Fruit fly (Drosophila melanogaster) whole organism, embryonic: ENCODE measurements around the gene PNPase.

Source experiments
- Ada2b ChIP-seq: fragments of 200-800 bp; sonication (Bioruptor generic); IDR thresholded peaks from 2 replicates; pipeline ENCODE4 v1.3.6; 2022; ENCODE audit warnings: missing biosample characterization, missing genetic modification characterization
- Antp ChIP-seq: fragments of 200-800 bp; sonication (Bioruptor generic); optimal IDR thresholded peaks from 3 replicates; lab custom pipeline; 2016; ENCODE audit warnings: missing biosample characterization, missing genetic modification characterization
- Atf3 ChIP-seq: fragments of 200-800 bp; sonication (Bioruptor generic); optimal IDR thresholded peaks from 3 replicates; lab custom pipeline; 2016; ENCODE audit warnings: missing biosample characterization, missing genetic modification characterization
- C15 ChIP-seq: fragments of 200-800 bp; sonication (Bioruptor generic); IDR thresholded peaks from 3 replicates; pipeline ENCODE4 v1.3.6; 2022; ENCODE audit warnings: missing biosample characterization, missing genetic modification characterization
- CG10274 ChIP-seq: fragments of 200-800 bp; sonication (Bioruptor generic); optimal IDR thresholded peaks from 3 replicates; lab custom pipeline; 2017; ENCODE audit warnings: missing biosample characterization, mild to moderate bottlenecking, missing genetic modification characterization
- CG11456 ChIP-seq: fragments of 200-800 bp; sonication (Bioruptor generic); IDR thresholded peaks from 3 replicates; pipeline ENCODE4 v1.3.6; 2022; ENCODE audit warnings: missing biosample characterization, missing genetic modification characterization
- CG12769 ChIP-seq: fragments of 200-800 bp; sonication (Bioruptor generic); optimal IDR thresholded peaks from 2 replicates; lab custom pipeline; 2019; ENCODE audit warnings: missing biosample characterization, mild to moderate bottlenecking, missing genetic modification characterization, moderate library complexity
- CG15073 ChIP-seq: fragments of 200-800 bp; sonication (Bioruptor generic); optimal IDR thresholded peaks from 2 replicates; lab custom pipeline; 2016; ENCODE audit warnings: missing biosample characterization, missing genetic modification characterization
- CG15269 ChIP-seq: fragments of 200-800 bp; sonication (Bioruptor generic); optimal IDR thresholded peaks from 2 replicates; lab custom pipeline; 2018; ENCODE audit warnings: missing biosample characterization, mild to moderate bottlenecking, missing genetic modification characterization, moderate library complexity
- CG16779 ChIP-seq: fragments of 200-800 bp; sonication (Bioruptor generic); IDR thresholded peaks from 2 replicates; pipeline ENCODE4 v1.3.6; 2022; ENCODE audit warnings: missing biosample characterization, missing genetic modification characterization
- CG18262 ChIP-seq: fragments of 200-800 bp; optimal IDR thresholded peaks from 3 replicates; lab custom pipeline; 2019; ENCODE audit warnings: missing biosample characterization, mild to moderate bottlenecking, missing genetic modification characterization, moderate library complexity
- CG30020 ChIP-seq: fragments of 200-800 bp; optimal IDR thresholded peaks from 2 replicates; lab custom pipeline; 2019; ENCODE audit warnings: missing biosample characterization, mild to moderate bottlenecking, missing genetic modification characterization, moderate library complexity
- CG32767 ChIP-seq: fragments of 200-800 bp; sonication (Bioruptor generic); IDR thresholded peaks from 2 replicates; pipeline ENCODE4 v1.3.6; 2022; ENCODE audit warnings: missing biosample characterization, missing genetic modification characterization
- CG3281 ChIP-seq: fragments of 200-800 bp; sonication (Bioruptor generic); optimal IDR thresholded peaks from 3 replicates; lab custom pipeline; 2017; ENCODE audit warnings: missing biosample characterization, mild to moderate bottlenecking, missing genetic modification characterization
- CG33557 ChIP-seq: fragments of 200-800 bp; sonication (Bioruptor generic); optimal IDR thresholded peaks from 2 replicates; lab custom pipeline; 2019; ENCODE audit warnings: missing biosample characterization, mild to moderate bottlenecking, missing genetic modification characterization, moderate library complexity
- CG3838 ChIP-seq: fragments of 200-800 bp; sonication (Bioruptor generic); optimal IDR thresholded peaks from 3 replicates; lab custom pipeline; 2016; ENCODE audit warnings: missing biosample characterization, missing genetic modification characterization
- CG4360 ChIP-seq: fragments of 200-800 bp; sonication (Bioruptor generic); IDR thresholded peaks from 2 replicates; pipeline ENCODE4 v1.3.6; 2022; ENCODE audit warnings: missing biosample characterization, missing genetic modification characterization
- CG4404 ChIP-seq: fragments of 200-800 bp; sonication (Bioruptor generic); IDR thresholded peaks from 2 replicates; pipeline ENCODE4 v1.3.6; 2022; ENCODE audit warnings: missing biosample characterization, missing genetic modification characterization
- CG5180 ChIP-seq: fragments of 200-800 bp; sonication (Bioruptor generic); optimal IDR thresholded peaks from 3 replicates; lab custom pipeline; 2017; ENCODE audit warnings: missing biosample characterization, missing genetic modification characterization, mild to moderate bottlenecking, moderate library complexity, missing genetic modification reagents
- CG7745 ChIP-seq: fragments of 200-800 bp; sonication (Bioruptor generic); optimal IDR thresholded peaks from 2 replicates; lab custom pipeline; 2018; ENCODE audit warnings: missing biosample characterization, mild to moderate bottlenecking, missing genetic modification characterization, moderate library complexity
- CG8478 ChIP-seq: fragments of >200 bp; optimal IDR thresholded peaks from 2 replicates; lab custom pipeline; 2018
- CG9215 ChIP-seq: fragments of 200-800 bp; sonication (Bioruptor generic); IDR thresholded peaks from 2 replicates; pipeline ENCODE4 v1.3.6; 2022; ENCODE audit warnings: missing biosample characterization, missing genetic modification characterization
- CG9797 ChIP-seq: fragments of 200-800 bp; sonication (Bioruptor generic); optimal IDR thresholded peaks from 3 replicates; lab custom pipeline; 2018; ENCODE audit warnings: missing biosample characterization, mild to moderate bottlenecking, missing genetic modification characterization
- CkIIα-i1 ChIP-seq: fragments of 200-800 bp; sonication (Bioruptor generic); IDR thresholded peaks from 2 replicates; pipeline ENCODE4 v1.3.6; 2022; ENCODE audit warnings: missing biosample characterization, missing genetic modification characterization
- Deaf1 ChIP-seq: fragments of 200-800 bp; optimal IDR thresholded peaks from 3 replicates; lab custom pipeline; 2019; ENCODE audit warnings: missing biosample characterization, mild to moderate bottlenecking, missing genetic modification characterization, moderate library complexity
- Ets65A ChIP-seq: fragments of 200-800 bp; sonication (Bioruptor generic); peaks from one replicate; lab custom pipeline; 2016; ENCODE audit warnings: missing biosample characterization, missing genetic modification characterization
- Fer2 ChIP-seq: fragments of 200-800 bp; sonication (Bioruptor generic); optimal IDR thresholded peaks from 2 replicates; lab custom pipeline; 2018; ENCODE audit warnings: missing biosample characterization, mild to moderate bottlenecking, missing genetic modification characterization, moderate library complexity
- Hr3 ChIP-seq: fragments of 200-800 bp; sonication (Bioruptor generic); optimal IDR thresholded peaks from 3 replicates; lab custom pipeline; 2016; ENCODE audit warnings: missing biosample characterization, missing genetic modification characterization
- Hsf ChIP-seq: fragments of 200-800 bp; sonication (Bioruptor generic); optimal IDR thresholded peaks from 3 replicates; lab custom pipeline; 2016; ENCODE audit warnings: missing biosample characterization, missing genetic modification characterization
- MESR4 ChIP-seq: fragments of 200-800 bp; sonication (Bioruptor generic); optimal IDR thresholded peaks from 2 replicates; lab custom pipeline; 2018; ENCODE audit warnings: missing biosample characterization, mild to moderate bottlenecking, missing genetic modification characterization, moderate library complexity
- Rx ChIP-seq: fragments of 200-800 bp; sonication (Bioruptor generic); IDR thresholded peaks from 2 replicates; pipeline ENCODE4 v1.3.6; 2022; ENCODE audit warnings: missing biosample characterization, missing genetic modification characterization
- Sox100B ChIP-seq: fragments of 200-800 bp; sonication (Bioruptor generic); optimal IDR thresholded peaks from 3 replicates; lab custom pipeline; 2018; ENCODE audit warnings: missing biosample characterization, mild to moderate bottlenecking, missing genetic modification characterization
- Trl ChIP-seq, 3 experiments: fragments of >200 bp in 2 of 3; fragments of 200-800 bp in 1 of 3; sonication (Bioruptor generic) in 1 of 3; optimal IDR thresholded peaks; 2 replicates in 1 of 3; 3 replicates in 2 of 3; lab custom pipeline; 2016 to 2017; ENCODE audit warnings: missing biosample characterization in 1 of 3, missing genetic modification characterization in 1 of 3
- Usf ChIP-seq: fragments of 200-800 bp; sonication (Bioruptor generic); optimal IDR thresholded peaks from 2 replicates; lab custom pipeline; 2017; ENCODE audit warnings: missing genotype, missing biosample characterization, missing genetic modification characterization
- Xbp1 ChIP-seq: fragments of 200-800 bp; sonication (Bioruptor generic); optimal IDR thresholded peaks from 3 replicates; lab custom pipeline; 2016; ENCODE audit warnings: missing biosample characterization, mild to moderate bottlenecking, missing genetic modification characterization
- ab ChIP-seq: fragments of 200-800 bp; sonication (Bioruptor generic); optimal IDR thresholded peaks from 2 replicates; lab custom pipeline; 2016; ENCODE audit warnings: missing biosample characterization, missing genetic modification characterization
- bcd ChIP-seq: fragments of 200-800 bp; sonication (Bioruptor generic); optimal IDR thresholded peaks from 2 replicates; lab custom pipeline; 2017; ENCODE audit warnings: missing biosample characterization, mild to moderate bottlenecking, missing genetic modification characterization
- cg ChIP-seq: fragments of 200-800 bp; sonication (Bioruptor generic); optimal IDR thresholded peaks from 3 replicates; lab custom pipeline; 2019; ENCODE audit warnings: missing biosample characterization, mild to moderate bottlenecking, missing genetic modification characterization, moderate library complexity
- crol ChIP-seq: fragments of 200-800 bp; sonication (Bioruptor generic); IDR thresholded peaks from 2 replicates; pipeline ENCODE4 v1.3.6; 2022; ENCODE audit warnings: missing biosample characterization, missing genetic modification characterization
- cwo ChIP-seq: fragments of 200-800 bp; sonication (Bioruptor generic); optimal IDR thresholded peaks from 3 replicates; lab custom pipeline; 2017; ENCODE audit warnings: missing biosample characterization, missing genetic modification characterization, mild to moderate bottlenecking, moderate library complexity, missing genetic modification reagents
- ind ChIP-seq: fragments of 200-800 bp; sonication (Bioruptor generic); optimal IDR thresholded peaks from 3 replicates; lab custom pipeline; 2016; ENCODE audit warnings: missing biosample characterization, missing genetic modification characterization
- nmo ChIP-seq: fragments of 200-800 bp; sonication (Bioruptor generic); optimal IDR thresholded peaks from 2 replicates; lab custom pipeline; 2018; ENCODE audit warnings: missing biosample characterization, mild to moderate bottlenecking, missing genetic modification characterization, moderate library complexity
- onecut ChIP-seq: fragments of 200-800 bp; sonication (Bioruptor generic); IDR thresholded peaks from 2 replicates; pipeline ENCODE4 v1.3.6; 2022; ENCODE audit warnings: missing biosample characterization, missing genetic modification characterization
- pnt ChIP-seq: fragments of 200-800 bp; sonication (Bioruptor generic); optimal IDR thresholded peaks from 3 replicates; lab custom pipeline; 2016; ENCODE audit warnings: missing biosample characterization, missing genetic modification characterization
- ranshi ChIP-seq: fragments of 200-800 bp; sonication (Bioruptor generic); IDR thresholded peaks from 2 replicates; pipeline ENCODE4 v1.3.6; 2022; ENCODE audit warnings: missing biosample characterization, missing genetic modification characterization
- run ChIP-seq: fragments of 200-800 bp; sonication (Bioruptor generic); optimal IDR thresholded peaks from 3 replicates; lab custom pipeline; 2018; ENCODE audit warnings: missing biosample characterization, mild to moderate bottlenecking, missing genetic modification characterization
- tna ChIP-seq: fragments of 200-800 bp; sonication (Bioruptor generic); IDR thresholded peaks from 2 replicates; pipeline ENCODE4 v1.3.6; 2022; ENCODE audit warnings: missing biosample characterization, missing genetic modification characterization; ENCODE audit not compliant: partially characterized antibody

PNPase gene

DNA sequence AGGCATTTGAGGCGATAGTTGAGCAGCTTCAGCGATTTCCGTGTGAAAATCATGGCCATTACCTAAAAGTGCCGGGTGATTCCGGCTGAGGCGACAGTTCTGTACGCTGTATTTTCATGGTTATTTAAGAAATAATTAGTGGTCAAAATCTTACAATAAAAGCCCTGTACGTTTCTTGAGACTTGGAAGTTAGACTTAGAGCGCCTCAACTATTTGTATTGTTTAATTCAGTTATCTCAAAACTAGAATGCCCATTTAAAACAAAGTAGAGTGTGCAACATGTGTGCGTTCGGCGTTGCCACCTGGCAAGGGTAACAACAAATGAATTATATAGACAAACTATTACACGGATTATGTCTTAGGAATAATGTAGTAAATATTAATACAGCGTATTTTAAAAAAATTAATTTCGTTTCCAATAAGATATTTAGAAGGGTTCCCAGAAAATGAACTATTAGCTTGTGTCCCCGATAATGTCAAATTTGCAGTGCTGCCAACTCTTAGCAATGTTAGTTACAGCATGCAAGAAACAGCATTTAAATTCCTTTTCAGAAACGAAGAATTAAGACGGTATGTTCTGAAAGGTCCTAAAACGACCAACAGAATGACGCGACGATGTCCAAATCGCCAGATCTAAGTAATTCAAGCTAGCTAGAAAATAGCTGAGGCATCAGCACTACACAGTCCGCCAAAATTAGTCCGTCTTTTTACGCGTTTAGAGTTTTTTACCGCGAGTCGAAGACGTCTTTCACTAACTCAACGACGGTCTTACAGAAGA is 564 bp downstream of the PNPase start, which contains the start of gene Gprk2 (continued):
- TF ChIP-seq CG3281 (GFP tag; lab: Kevin White, UChicago): peak; percentile 100
- no peak for TF ChIP-seq Trl (optimal IDR thresholded peaks at IDR 0.05; lab: Kevin White, UChicago)
- peak; percentile 100 for TF ChIP-seq Trl (GFP tag; optimal IDR thresholded peaks at IDR 0.05; lab: Kevin White, UChicago)
- peak; percentile 98 for TF ChIP-seq MESR4 (GFP tag; lab: Kevin White, UChicago)
- peak; percentile 100 for TF ChIP-seq nmo (GFP tag; lab: Kevin White, UChicago)
- TF ChIP-seq Antp: peak; percentile 100

DNA sequence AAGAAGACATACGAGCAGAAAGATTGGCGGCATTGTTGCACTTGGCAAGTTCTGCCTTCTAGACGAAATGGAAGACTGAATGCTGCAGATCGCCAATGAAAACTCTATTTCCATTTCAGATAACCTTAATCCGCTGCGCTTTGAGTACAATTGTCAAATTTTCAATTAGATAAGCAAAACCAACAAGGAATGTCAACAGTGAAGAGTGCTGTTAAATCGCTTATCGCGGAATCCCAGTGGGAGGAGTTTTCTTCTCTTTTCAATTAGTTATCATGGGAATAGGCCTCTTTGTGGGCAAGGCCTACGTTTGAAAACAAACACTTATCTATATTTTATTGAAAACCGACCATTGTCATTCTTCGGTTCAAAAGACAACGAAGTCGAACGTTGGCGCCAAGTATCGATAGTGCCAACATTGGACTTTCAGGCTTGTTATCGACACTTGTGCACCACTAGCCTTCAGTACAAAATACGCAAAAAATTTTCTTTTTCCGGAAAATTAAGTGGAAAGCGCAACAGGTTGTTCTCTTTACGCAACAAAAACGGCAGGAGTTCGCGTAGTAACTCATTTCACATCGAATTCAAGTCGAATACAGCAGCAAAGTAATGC is 9.9 kb downstream of the PNPase start, which contains the start of the genes Ugt35D1 and Gcn2:
Gene Ugt35D1, minus strand, starts transcription at position 83 of the 610 bp plus-strand sequence.
Gene Gcn2, plus strand, starts transcription at position 439 of the 610 bp plus-strand sequence.
- TF ChIP-seq CG30020 (tag; lab: Kevin White, UChicago): no peak
- TF ChIP-seq CG12769 (tag; lab: Kevin White, UChicago): no peak
- TF ChIP-seq CG7745 (tag; lab: Kevin White, UChicago): peak; percentile 86
- TF ChIP-seq CG11456 (GFP tag; lab: Robert Waterston, UW): no peak
- TF ChIP-seq Sox100B (GFP tag; lab: Kevin White, UChicago): no peak
- TF ChIP-seq Hsf: peak; percentile 19
- peak; percentile 21 for TF ChIP-seq CG3838 (GFP tag; lab: Kevin White, UChicago)
- no peak for TF ChIP-seq CG4404 (GFP tag; lab: Robert Waterston, UW)
- TF ChIP-seq ind (GFP tag; lab: Kevin White, UChicago): no peak
- peak; percentile 52 for TF ChIP-seq bcd (GFP tag; lab: Kevin White, UChicago)
- no peak for TF ChIP-seq cg (GFP tag; lab: Kevin White, UChicago)
- no peak for TF ChIP-seq Xbp1
- TF ChIP-seq Rx (GFP tag; lab: Robert Waterston, UW): no peak
- TF ChIP-seq Atf3 (GFP tag; lab: Kevin White, UChicago): no peak
- no peak; the same call in none of the 2 replicates for TF ChIP-seq onecut
- TF ChIP-seq CG9797: peak; percentile 0
- TF ChIP-seq CG8478 (lab: Kevin White, UChicago): no peak
- TF ChIP-seq CG16779 (GFP tag; lab: Robert Waterston, UW): no peak
- no peak for TF ChIP-seq CG10274 (GFP tag; lab: Kevin White, UChicago)
- TF ChIP-seq Ada2b (GFP tag; lab: Robert Waterston, UW): no peak
- TF ChIP-seq CG33557 (GFP tag; lab: Kevin White, UChicago): peak; percentile 75
- no peak for TF ChIP-seq C15 (GFP tag; lab: Robert Waterston, UW)
- TF ChIP-seq Deaf1 (tag; lab: Kevin White, UChicago): no peak
- no peak for TF ChIP-seq CkIIα-i1 (GFP tag; lab: Robert Waterston, UW)
- no peak for TF ChIP-seq cwo (GFP tag; lab: Kevin White, UChicago)
- no peak for TF ChIP-seq ab (GFP tag; lab: Kevin White, UChicago)
- TF ChIP-seq Fer2 (tag; lab: Kevin White, UChicago): no peak
- TF ChIP-seq pnt (GFP tag; lab: Kevin White, UChicago): no peak
- peak; percentile 61 for TF ChIP-seq CG4360
- peak; percentile 40 for TF ChIP-seq CG18262
- no peak for TF ChIP-seq CG15269 (tag; lab: Kevin White, UChicago)
- no peak for TF ChIP-seq CG3281 (GFP tag; lab: Kevin White, UChicago)
- TF ChIP-seq Hr3 (GFP tag; lab: Kevin White, UChicago): no peak
- no peak for TF ChIP-seq Ets65A (GFP tag; lab: Kevin White, UChicago)
- no peak for TF ChIP-seq crol
- TF ChIP-seq CG32767: peak; percentile 58; the same call in 1 of the 2 replicates
- peak; percentile 72 for TF ChIP-seq CG5180 (GFP tag; lab: Kevin White, UChicago)
- no peak for TF ChIP-seq CG9215 (GFP tag; lab: Robert Waterston, UW)
- TF ChIP-seq ranshi (GFP tag; lab: Robert Waterston, UW): peak; percentile 46; the same call in 1 of the 2 replicates
- TF ChIP-seq run: no peak
- no peak for TF ChIP-seq CG15073 (GFP tag; lab: Kevin White, UChicago)
- no peak for TF ChIP-seq Usf (GFP tag; lab: Kevin White, UChicago)
- no peak for TF ChIP-seq tna (GFP tag; lab: Robert Waterston, UW)
